Worm (Caenorhabditis elegans) whole organism, L2 larva: Measurements from ENCODE around the gene F36H12.9.
"Not testable (repeated sequence)": the region's sequence is repeated elsewhere in the genome, so short reads cannot be mapped to it uniquely, and the experiment has no call there.

Source experiments
- egl-27 ChIP-seq: sonication (generic microtip); optimal IDR thresholded peaks from 3 replicates; lab custom pipeline; 2017; ENCODE audit warnings: missing biosample characterization, missing genetic modification reagents, missing genetic modification characterization
- lin-13 ChIP-seq: fragments of 150-350 bp; optimal IDR thresholded peaks from 2 replicates; lab custom pipeline; 2014; ENCODE audit warnings: missing biosample characterization, missing genetic modification reagents, missing genetic modification characterization
- skn-1 ChIP-seq: sonication (generic microtip); optimal IDR thresholded peaks from 2 replicates; lab custom pipeline; 2017; ENCODE audit warnings: missing biosample characterization, missing genetic modification characterization
- unc-39 ChIP-seq: fragments of 150-350 bp; optimal IDR thresholded peaks from 2 replicates; lab custom pipeline; 2014; ENCODE audit warnings: missing biosample characterization, missing genetic modification characterization
- unc-55 ChIP-seq: fragments of 150-350 bp; sonication (generic microtip); optimal IDR thresholded peaks from 3 replicates; lab custom pipeline; 2014; ENCODE audit warnings: missing biosample characterization, missing genetic modification reagents, missing genetic modification characterization
- unc-62 ChIP-seq: fragments of 150-350 bp; optimal IDR thresholded peaks from 2 replicates; lab custom pipeline; 2014; ENCODE audit warnings: missing biosample characterization, missing genetic modification reagents, missing genetic modification characterization

DNA sequence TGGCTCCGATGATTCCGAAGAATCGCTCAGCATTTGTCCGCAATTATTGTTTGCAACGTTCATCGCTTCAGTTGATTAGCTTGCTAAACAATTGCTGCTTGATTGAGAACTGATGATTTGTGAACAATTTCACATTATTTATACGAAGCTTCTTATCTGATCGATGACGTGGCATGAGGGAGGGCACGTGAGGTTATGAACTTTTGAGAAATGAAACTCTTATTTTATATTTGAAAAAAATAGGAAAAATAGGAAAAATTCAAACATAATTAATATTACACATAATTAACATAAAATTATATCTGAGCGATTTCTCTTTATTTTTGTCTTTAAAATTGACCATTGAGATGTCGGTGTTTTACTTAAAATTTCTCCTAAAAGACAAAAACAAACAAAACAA is 2.2 kb upstream of the F36H12.9 start, which contains the start of gene F36H12.10:
- TF ChIP-seq unc-62 (GFP tag; lab: Kevin White, UChicago); unc-39 (tag; lab: Kevin White, UChicago); skn-1 (tag; lab: Kevin White, UChicago); lin-13; unc-55 (GFP tag; lab: Kevin White, UChicago); egl-27 (tag; lab: Kevin White, UChicago): not testable (repeated sequence)
